Worm (Caenorhabditis elegans) whole organism, L1 larva: ENCODE results near the gene ugt-60.
A peak's percentile ranks its signal among the peaks of the same experiment; 100 is the strongest.

ENCODE experiments used
- C04F5.9 ChIP-seq: sonication (generic microtip); optimal IDR thresholded peaks from 2 replicates; lab custom pipeline; 2016; ENCODE audit warnings: missing genetic modification characterization, missing compliant biosample characterization
- C16A3.4 ChIP-seq: fragments of 150-350 bp; optimal IDR thresholded peaks from 2 replicates; lab custom pipeline; 2014; ENCODE audit warnings: missing biosample characterization, missing genetic modification characterization
- C34B4.2 ChIP-seq: sonication (generic microtip); optimal IDR thresholded peaks from 2 replicates; lab custom pipeline; 2017; ENCODE audit warnings: mild to moderate bottlenecking, missing genetic modification characterization, missing compliant biosample characterization
- F16B12.6 ChIP-seq: fragments of 150-350 bp; optimal IDR thresholded peaks from 2 replicates; lab custom pipeline; 2014; ENCODE audit warnings: missing biosample characterization, missing genetic modification characterization
- blmp-1 ChIP-seq: fragments of 150-350 bp; optimal IDR thresholded peaks from 2 replicates; lab custom pipeline; 2014; ENCODE audit warnings: missing biosample characterization, missing genetic modification characterization
- ceh-63 ChIP-seq: fragments of 200-800 bp; sonication (Bioruptor generic); optimal IDR thresholded peaks from 2 replicates; lab custom pipeline; 2018; ENCODE audit warnings: mild to moderate bottlenecking, missing genetic modification characterization, missing compliant biosample characterization
- ceh-8 ChIP-seq: fragments of 200-800 bp; sonication (Bioruptor generic); optimal IDR thresholded peaks from 2 replicates; lab custom pipeline; 2018; ENCODE audit warnings: mild to moderate bottlenecking, missing genetic modification characterization, moderate library complexity, missing compliant biosample characterization
- ceh-82 ChIP-seq, 3 experiments: fragments of 150-350 bp in 1 of 3; sonication (generic microtip) in 2 of 3; optimal IDR thresholded peaks; 2 replicates each; lab custom pipeline; 2014 to 2017; ENCODE audit warnings: missing biosample characterization in 3 of 3, missing genetic modification characterization in 3 of 3
- ces-1 ChIP-seq: fragments of 150-350 bp; optimal IDR thresholded peaks from 2 replicates; lab custom pipeline; 2014; ENCODE audit warnings: missing biosample characterization, missing genetic modification reagents, missing genetic modification characterization
- dpl-1 ChIP-seq, 3 experiments: fragments of 150-350 bp in 2 of 3; sonication (generic microtip) in 1 of 3; optimal IDR thresholded peaks; 2 replicates each; lab custom pipeline; 2014 to 2017; ENCODE audit warnings: missing biosample characterization in 3 of 3, missing genetic modification characterization in 3 of 3, missing genetic modification reagents in 3 of 3
- dsc-1 ChIP-seq: sonication (generic microtip); optimal IDR thresholded peaks from 2 replicates; lab custom pipeline; 2016; ENCODE audit warnings: mild to moderate bottlenecking, missing genetic modification characterization, missing compliant biosample characterization
- efl-1 ChIP-seq, 4 experiments: fragments of 150-350 bp; optimal IDR thresholded peaks in 3 of 4; peaks in 1 of 4; 1 replicate in 1 of 4; 2 replicates in 3 of 4; lab custom pipeline; 2014; ENCODE audit warnings: missing biosample characterization in 2 of 4, missing genetic modification characterization in 2 of 4, missing genetic modification reagents in 2 of 4
- egl-13 ChIP-seq: sonication (generic microtip); optimal IDR thresholded peaks from 2 replicates; lab custom pipeline; 2016; ENCODE audit warnings: missing genotype, missing genetic modification reagents, missing genetic modification characterization, missing compliant biosample characterization
- elt-3 ChIP-seq, 6 experiments: fragments of 150-350 bp in 1 of 6; sonication (generic microtip); optimal IDR thresholded peaks; 2 replicates each; lab custom pipeline; 2017 to 2018; ENCODE audit warnings: missing biosample characterization in 6 of 6, missing genetic modification characterization in 6 of 6, inconsistent platforms in 1 of 6
- ets-5 ChIP-seq: fragments of 200-800 bp; sonication (Bioruptor generic); IDR thresholded peaks from 2 replicates; pipeline ENCODE4 v1.3.6; 2022; ENCODE audit warnings: missing genetic modification characterization, missing compliant biosample characterization
- fkh-10 ChIP-seq: sonication (generic microtip); optimal IDR thresholded peaks from 2 replicates; lab custom pipeline; 2017; ENCODE audit warnings: missing biosample characterization, missing genetic modification reagents, missing genetic modification characterization
- hpl-2 ChIP-seq: fragments of 150-350 bp; optimal IDR thresholded peaks from 2 replicates; lab custom pipeline; 2014; ENCODE audit warnings: missing biosample characterization, missing genetic modification reagents, missing genetic modification characterization
- lin-14 ChIP-seq: fragments of 200-800 bp; sonication (Bioruptor generic); optimal IDR thresholded peaks from 2 replicates; lab custom pipeline; 2018; ENCODE audit warnings: mild to moderate bottlenecking, missing genetic modification characterization, moderate library complexity, missing compliant biosample characterization
- lin-15B ChIP-seq: fragments of 150-350 bp; sonication (generic microtip); optimal IDR thresholded peaks from 3 replicates; lab custom pipeline; 2014; ENCODE audit warnings: missing biosample characterization, missing genetic modification characterization
- lin-35 ChIP-seq, 2 experiments: fragments of 150-350 bp; optimal IDR thresholded peaks; 2 replicates each; lab custom pipeline; 2014; ENCODE audit warnings: missing biosample characterization in 2 of 2, missing genetic modification characterization in 2 of 2, missing genetic modification reagents in 2 of 2
- lin-39 ChIP-seq: fragments of 150-350 bp; optimal IDR thresholded peaks from 2 replicates; lab custom pipeline; 2014; ENCODE audit warnings: missing biosample characterization, missing genetic modification reagents, missing genetic modification characterization
- lsy-2 ChIP-seq, 2 experiments: fragments of 150-350 bp; optimal IDR thresholded peaks; 2 replicates each; lab custom pipeline; 2014; ENCODE audit warnings: missing biosample characterization in 2 of 2, missing genetic modification characterization in 2 of 2
- mef-2 ChIP-seq: fragments of 150-350 bp; optimal IDR thresholded peaks from 2 replicates; lab custom pipeline; 2014; ENCODE audit warnings: missing biosample characterization, missing genetic modification characterization
- mep-1 ChIP-seq: fragments of 150-350 bp; optimal IDR thresholded peaks from 2 replicates; lab custom pipeline; 2014; ENCODE audit warnings: missing biosample characterization, missing genetic modification characterization
- nhr-20 ChIP-seq: sonication (generic microtip); optimal IDR thresholded peaks from 2 replicates; lab custom pipeline; 2016; ENCODE audit warnings: mild to moderate bottlenecking, missing genetic modification characterization, missing compliant biosample characterization
- nhr-28 ChIP-seq: fragments of 150-350 bp; optimal IDR thresholded peaks from 2 replicates; lab custom pipeline; 2014; ENCODE audit warnings: missing biosample characterization, missing genetic modification characterization
- nhr-47 ChIP-seq: sonication (generic microtip); optimal IDR thresholded peaks from 2 replicates; lab custom pipeline; 2016; ENCODE audit warnings: mild to moderate bottlenecking, missing genetic modification characterization, moderate library complexity, missing compliant biosample characterization
- nhr-71 ChIP-seq: sonication (generic microtip); optimal IDR thresholded peaks from 2 replicates; lab custom pipeline; 2016; ENCODE audit warnings: mild to moderate bottlenecking, missing genetic modification characterization, moderate library complexity, missing compliant biosample characterization
- nhr-76 ChIP-seq: sonication (generic microtip); optimal IDR thresholded peaks from 2 replicates; lab custom pipeline; 2017; ENCODE audit warnings: missing biosample characterization, missing genetic modification characterization
- nhr-77 ChIP-seq: fragments of 150-350 bp; optimal IDR thresholded peaks from 2 replicates; lab custom pipeline; 2014; ENCODE audit warnings: missing biosample characterization, missing genetic modification characterization
- nhr-84 ChIP-seq: sonication (generic microtip); optimal IDR thresholded peaks from 2 replicates; lab custom pipeline; 2017; ENCODE audit warnings: missing biosample characterization, missing genetic modification characterization
- nhr-90 ChIP-seq: sonication (generic microtip); optimal IDR thresholded peaks from 2 replicates; lab custom pipeline; 2016; ENCODE audit warnings: mild to moderate bottlenecking, missing genetic modification characterization, missing compliant biosample characterization; ENCODE audit not compliant: poor library complexity
- pax-3 ChIP-seq: fragments of 200-800 bp; sonication (Bioruptor generic); optimal IDR thresholded peaks from 2 replicates; lab custom pipeline; 2018; ENCODE audit warnings: mild to moderate bottlenecking, missing genetic modification characterization, moderate library complexity, missing compliant biosample characterization
- rnt-1 ChIP-seq: sonication (generic microtip); optimal IDR thresholded peaks from 2 replicates; lab custom pipeline; 2016; ENCODE audit warnings: mild to moderate bottlenecking, missing genetic modification characterization, moderate library complexity, missing compliant biosample characterization
- skn-1 ChIP-seq: fragments of 150-350 bp; optimal IDR thresholded peaks from 2 replicates; lab custom pipeline; 2014; ENCODE audit warnings: missing biosample characterization, missing genetic modification characterization
- snpc-4 ChIP-seq: fragments of 150-350 bp; optimal IDR thresholded peaks from 2 replicates; lab custom pipeline; 2014; ENCODE audit warnings: missing biosample characterization, missing genetic modification characterization
- snu-23 ChIP-seq: sonication (generic microtip); optimal IDR thresholded peaks from 2 replicates; lab custom pipeline; 2016; ENCODE audit warnings: missing genetic modification characterization, missing compliant biosample characterization
- sox-4 ChIP-seq: sonication (generic microtip); optimal IDR thresholded peaks from 2 replicates; lab custom pipeline; 2016; ENCODE audit warnings: missing genetic modification characterization, missing compliant biosample characterization
- sup-37 ChIP-seq: fragments of 200-800 bp; sonication (Bioruptor generic); optimal IDR thresholded peaks from 2 replicates; lab custom pipeline; 2018; ENCODE audit warnings: mild to moderate bottlenecking, missing genetic modification characterization, missing compliant biosample characterization
- swsn-7 ChIP-seq: sonication (generic microtip); optimal IDR thresholded peaks from 2 replicates; lab custom pipeline; 2016; ENCODE audit warnings: missing genetic modification characterization, missing compliant biosample characterization
- unc-130 ChIP-seq: fragments of 150-350 bp; optimal IDR thresholded peaks from 2 replicates; lab custom pipeline; 2017; ENCODE audit warnings: missing biosample characterization, missing genetic modification characterization, inconsistent platforms
- unc-86 ChIP-seq: sonication (generic microtip); optimal IDR thresholded peaks from 2 replicates; lab custom pipeline; 2016; ENCODE audit warnings: missing genetic modification characterization, missing compliant biosample characterization
- zag-1 ChIP-seq: fragments of 150-350 bp; optimal IDR thresholded peaks from 2 replicates; lab custom pipeline; 2014; ENCODE audit warnings: missing biosample characterization, missing genetic modification characterization
- zip-4 ChIP-seq: fragments of 200-800 bp; sonication (Bioruptor generic); optimal IDR thresholded peaks from 2 replicates; lab custom pipeline; 2018; ENCODE audit warnings: mild to moderate bottlenecking, missing genetic modification characterization, moderate library complexity, missing compliant biosample characterization
- ztf-11 ChIP-seq, 2 experiments: sonication (generic microtip); optimal IDR thresholded peaks; 2 replicates each; lab custom pipeline; 2016 to 2017; ENCODE audit warnings: missing genetic modification characterization in 2 of 2, missing biosample characterization in 1 of 2, missing compliant biosample characterization in 1 of 2

The ugt-60 gene

DNA sequence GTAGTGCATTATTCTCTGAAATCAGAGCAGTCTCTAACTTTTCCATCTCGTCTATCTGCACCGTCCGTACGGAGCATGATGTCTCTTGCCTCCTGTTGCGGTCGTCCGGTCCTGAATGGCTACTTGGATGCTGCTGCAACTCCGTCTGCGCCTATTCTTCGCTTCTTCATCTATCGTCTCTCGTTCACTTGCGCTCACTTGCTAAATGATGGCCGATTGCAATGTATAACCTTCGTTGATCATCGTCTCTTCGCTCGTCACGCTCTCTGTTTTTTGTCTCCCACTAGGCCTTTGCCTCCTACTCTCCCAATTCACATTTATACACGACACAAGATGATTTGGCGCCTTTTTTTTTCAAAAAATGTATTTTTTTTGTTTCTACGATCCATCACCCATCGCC is 18.5 kb upstream of the ugt-60 start (continued):
- no peak for TF ChIP-seq nhr-28 (tag; lab: Kevin White, UChicago)
- TF ChIP-seq lin-14, result peak; percentile 92
- no peak for TF ChIP-seq ztf-11 (tag; optimal IDR thresholded peaks at IDR 0.05; lab: Kevin White, UChicago)
- peak; percentile 0 for TF ChIP-seq nhr-90 (tag; lab: Kevin White, UChicago)
- TF ChIP-seq C04F5.9 (tag; lab: Kevin White, UChicago), result no peak
- peak; percentile 63 for TF ChIP-seq unc-130 (tag; lab: Kevin White, UChicago)
- TF ChIP-seq zag-1 (tag; lab: Kevin White, UChicago), result no peak
- peak; percentile 29 for TF ChIP-seq fkh-10
- no peak for TF ChIP-seq hpl-2 (GFP tag; lab: Kevin White, UChicago)
- TF ChIP-seq unc-86 (tag; lab: Kevin White, UChicago), result peak; percentile 17
- TF ChIP-seq C16A3.4, result peak; percentile 48
- TF ChIP-seq ets-5 (GFP tag; lab: Robert Waterston, UW), result no peak
- no peak for TF ChIP-seq ceh-63
- TF ChIP-seq egl-13 (tag; lab: Kevin White, UChicago), result peak; percentile 2
- no peak for TF ChIP-seq lin-15B (tag; lab: Kevin White, UChicago)
- TF ChIP-seq dpl-1 (GFP tag; optimal IDR thresholded peaks at IDR 0.05; lab: Kevin White, UChicago), result peak; percentile 31 to 56 (median 39)
- TF ChIP-seq nhr-20 (tag; lab: Kevin White, UChicago), result peak; percentile 60
- TF ChIP-seq nhr-84 (tag; lab: Kevin White, UChicago), result no peak
- peak; percentile 68 for TF ChIP-seq swsn-7
- TF ChIP-seq sox-4, result peak; percentile 14
- peak; percentile 11 for TF ChIP-seq nhr-77 (tag; lab: Kevin White, UChicago)
- peak; percentile 45 for TF ChIP-seq snpc-4 (tag; lab: Kevin White, UChicago)
- no peak for TF ChIP-seq nhr-76 (tag; lab: Kevin White, UChicago)
- peak in 2 of 3 experiments; percentile 22 to 60 for TF ChIP-seq ceh-82 (tag; optimal IDR thresholded peaks at IDR 0.05; lab: Kevin White, UChicago)
- TF ChIP-seq lsy-2 (tag; optimal IDR thresholded peaks at IDR 0.05; lab: Kevin White, UChicago), result peak; percentile 17 to 71
- TF ChIP-seq sup-37 (GFP tag; lab: Kevin White, UChicago), result no peak
- TF ChIP-seq efl-1 (optimal IDR thresholded peaks at IDR 0.05; lab: Kevin White, UChicago), result peak; percentile 49 to 64
- peak in 1 of 2 experiments; percentile 83 for TF ChIP-seq efl-1 (GFP tag; optimal IDR thresholded peaks at IDR 0.05 in 1 of 2; lab: Kevin White, UChicago)

DNA sequence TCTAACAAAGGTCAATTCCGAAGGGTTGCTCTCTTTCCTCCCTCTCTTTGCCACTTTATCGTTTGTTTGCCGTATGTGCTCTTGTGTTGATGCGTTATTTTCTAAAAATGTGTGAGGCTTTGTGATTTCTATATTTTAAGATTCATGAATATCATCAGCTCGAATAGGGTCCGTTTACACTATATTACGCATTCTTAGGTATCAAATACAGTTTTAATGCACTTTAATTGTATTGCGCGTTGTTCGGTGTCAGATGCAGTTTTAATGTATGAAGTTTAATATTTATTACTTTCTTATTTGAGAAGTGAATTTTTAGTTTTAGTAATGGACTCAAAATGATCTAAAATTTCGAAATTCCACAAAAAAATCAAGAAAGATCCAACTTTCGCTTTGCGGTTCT is 17.6 kb upstream of the ugt-60 start, which contains the start of gene bud-31:
Gene bud-31 (minus strand): TSS at position 101 of the 400 bp plus-strand sequence.
- TF ChIP-seq nhr-28 (tag; lab: Kevin White, UChicago), result no peak
- TF ChIP-seq mef-2, result no peak
- no peak for TF ChIP-seq C16A3.4
- TF ChIP-seq dsc-1 (tag; lab: Kevin White, UChicago), result no peak
- TF ChIP-seq sox-4, result no peak

DNA sequence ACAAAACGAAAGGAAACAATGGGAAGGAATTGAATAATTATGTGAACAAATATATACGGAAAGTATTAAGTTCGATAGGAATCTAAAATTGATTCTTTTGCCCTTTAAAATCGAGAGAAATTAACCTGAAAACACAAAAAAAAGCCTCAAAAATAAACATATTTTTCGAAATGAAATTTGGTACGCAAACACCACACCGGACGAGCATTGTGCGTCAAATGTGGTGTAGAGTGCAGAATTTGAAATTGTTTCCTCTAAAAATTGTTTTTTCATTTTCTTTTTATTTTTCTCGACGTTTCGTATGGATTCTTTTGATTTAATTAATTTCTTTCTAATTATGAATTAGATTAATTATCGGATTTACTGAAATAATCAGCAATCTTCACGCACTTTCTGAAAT is 16.5 kb upstream of the ugt-60 start:
- TF ChIP-seq snu-23 (peak; percentile 46), zip-4 (GFP tag; lab: Kevin White, UChicago) (no peak), rnt-1 (tag; lab: Kevin White, UChicago) (peak; percentile 7), blmp-1 (tag; lab: Kevin White, UChicago) (peak; percentile 14), nhr-77 (tag; lab: Kevin White, UChicago) (no peak), C34B4.2 (tag; lab: Kevin White, UChicago) (no peak), skn-1 (tag; lab: Kevin White, UChicago) (no peak), ceh-8 (GFP tag; lab: Kevin White, UChicago) (no peak), C16A3.4 (peak; percentile 29), dpl-1 (GFP tag; optimal IDR thresholded peaks at IDR 0.05; lab: Kevin White, UChicago) (peak; percentile 37 to 63 (median 48)), mep-1 (tag; lab: Kevin White, UChicago) (peak; percentile 26), ces-1 (GFP tag; lab: Kevin White, UChicago) (no peak), nhr-47 (tag; lab: Kevin White, UChicago) (peak; percentile 3), lin-39 (tag; lab: Kevin White, UChicago) (no peak), hpl-2 (GFP tag; lab: Kevin White, UChicago) (no peak), swsn-7 (peak; percentile 20), lin-14 (peak; percentile 16), F16B12.6 (tag; lab: Kevin White, UChicago) (peak; percentile 87), lin-35 (GFP tag; optimal IDR thresholded peaks at IDR 0.05; lab: Kevin White, UChicago) (peak; percentile 44 to 71), elt-3 (tag; optimal IDR thresholded peaks at IDR 0.05; lab: Kevin White, UChicago) (peak in 1 of 6 experiments; percentile 20), lsy-2 (tag; optimal IDR thresholded peaks at IDR 0.05; lab: Kevin White, UChicago) (peak; percentile 35 to 62), nhr-71 (tag; lab: Kevin White, UChicago) (peak; percentile 38), efl-1 (optimal IDR thresholded peaks at IDR 0.05; lab: Kevin White, UChicago) (peak; percentile 36 to 61), efl-1 (GFP tag; optimal IDR thresholded peaks at IDR 0.05 in 1 of 2; lab: Kevin White, UChicago) (peak; percentile 60 to 96), fkh-10 (no peak), pax-3 (tag; lab: Kevin White, UChicago) (no peak), nhr-28 (tag; lab: Kevin White, UChicago) (no peak)
